Worm (Caenorhabditis elegans): ENCODE results near the gene R12B2.3.

ce11 chrIII:5763988-5764387 lies 41.4 kb upstream of the R12B2.3 start:
- TF ChIP-seq ama-1 (optimal IDR thresholded peaks at IDR 0.05) (no peak), hnd-1 (tag; optimal IDR thresholded peaks at IDR 0.05) (no peak), F13C5.2 (tag; optimal IDR thresholded peaks at IDR 0.05) (no peak), ceh-36 (tag; optimal IDR thresholded peaks at IDR 0.05) (no peak)

All from whole organism, early embryonic.